Worm (Caenorhabditis elegans) whole organism, midembryonic: Measurements from ENCODE around the gene C31H2.3.

Experiments
- T22C8.4 ChIP-seq: fragments of 200-800 bp; sonication (Bioruptor generic); IDR thresholded peaks from 2 replicates; pipeline ENCODE4 v1.3.6; 2022; ENCODE audit warnings: missing genetic modification characterization, missing compliant biosample characterization
- cog-1 ChIP-seq: sonication (generic microtip); optimal IDR thresholded peaks from 2 replicates; lab custom pipeline; 2016; ENCODE audit warnings: missing genetic modification characterization, missing compliant biosample characterization
- flt-1 ChIP-seq: fragments of 200-800 bp; sonication (Bioruptor generic); IDR thresholded peaks from 2 replicates; pipeline ENCODE4 v1.3.6; 2022; ENCODE audit warnings: missing genetic modification characterization, missing compliant biosample characterization
- klf-2 ChIP-seq: fragments of 200-800 bp; sonication (Bioruptor generic); conservative IDR thresholded peaks from 2 replicates; pipeline ENCODE4 v1.3.6; 2022; ENCODE audit warnings: missing genetic modification reagents, missing genetic modification characterization, missing compliant biosample characterization
- med-1 ChIP-seq: sonication (generic microtip); optimal IDR thresholded peaks from 2 replicates; lab custom pipeline; 2017; ENCODE audit warnings: missing genetic modification characterization, mild to moderate bottlenecking, missing compliant biosample characterization, antibody characterized with exemption, missing genetic modification reagents; ENCODE audit not compliant: insufficient read depth
- ref-1 ChIP-seq: fragments of 200-800 bp; sonication (Bioruptor generic); conservative IDR thresholded peaks from 2 replicates; pipeline ENCODE4 v1.3.6; 2022; ENCODE audit warnings: missing genetic modification reagents, missing genetic modification characterization, missing compliant biosample characterization
- tab-1 ChIP-seq: fragments of 200-800 bp; sonication (Bioruptor generic); IDR thresholded peaks from 2 replicates; pipeline ENCODE4 v1.3.6; 2022; ENCODE audit warnings: missing genetic modification characterization, missing compliant biosample characterization
- ztf-23 ChIP-seq: fragments of 200-800 bp; sonication (Bioruptor generic); IDR thresholded peaks from 2 replicates; pipeline ENCODE4 v1.3.6; 2022; ENCODE audit warnings: missing genetic modification reagents, missing genetic modification characterization, missing compliant biosample characterization
- ztf-29 ChIP-seq: fragments of 200-800 bp; sonication (Bioruptor generic); IDR thresholded peaks from 2 replicates; pipeline ENCODE4 v1.3.6; 2022; ENCODE audit warnings: missing genetic modification reagents, missing genetic modification characterization, missing compliant biosample characterization

DNA sequence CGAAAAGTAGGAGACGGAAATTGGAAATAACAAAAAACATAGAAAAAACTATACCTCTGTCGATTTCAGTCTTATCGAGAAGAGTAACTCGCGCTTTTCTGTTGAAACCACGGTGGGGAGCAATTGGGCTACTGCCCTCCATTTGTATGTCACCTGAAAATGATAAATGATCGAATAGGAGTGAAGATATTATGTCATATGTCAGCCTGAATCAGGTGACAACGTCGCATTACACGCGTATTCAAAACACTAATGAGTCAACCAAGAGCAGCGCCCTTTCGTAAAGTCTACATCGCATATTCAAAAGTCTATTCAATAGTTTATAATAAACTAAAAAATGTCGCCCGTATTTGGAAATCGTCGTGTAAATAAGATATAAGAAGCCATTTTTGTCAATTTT, 1.2 kb downstream of the C31H2.3 start:
- no peak for TF ChIP-seq med-1 (GFP tag; lab: Kevin White, UChicago)
- no peak for TF ChIP-seq tab-1 (GFP tag; lab: Robert Waterston, UW)
- TF ChIP-seq ztf-29 = no peak
- TF ChIP-seq flt-1 = no peak
- no peak for TF ChIP-seq T22C8.4 (GFP tag; lab: Robert Waterston, UW)
- TF ChIP-seq ztf-23 (GFP tag; lab: Robert Waterston, UW) = no peak
- no peak for TF ChIP-seq ref-1 (GFP tag; lab: Robert Waterston, UW)
- no peak for TF ChIP-seq cog-1
- TF ChIP-seq klf-2 (GFP tag; lab: Robert Waterston, UW) = no peak
